Worm (Caenorhabditis elegans): ENCODE results near the gene egl-44.
A peak's percentile ranks its signal among the peaks of the same experiment; 100 is the strongest.

The egl-44 gene

DNA sequence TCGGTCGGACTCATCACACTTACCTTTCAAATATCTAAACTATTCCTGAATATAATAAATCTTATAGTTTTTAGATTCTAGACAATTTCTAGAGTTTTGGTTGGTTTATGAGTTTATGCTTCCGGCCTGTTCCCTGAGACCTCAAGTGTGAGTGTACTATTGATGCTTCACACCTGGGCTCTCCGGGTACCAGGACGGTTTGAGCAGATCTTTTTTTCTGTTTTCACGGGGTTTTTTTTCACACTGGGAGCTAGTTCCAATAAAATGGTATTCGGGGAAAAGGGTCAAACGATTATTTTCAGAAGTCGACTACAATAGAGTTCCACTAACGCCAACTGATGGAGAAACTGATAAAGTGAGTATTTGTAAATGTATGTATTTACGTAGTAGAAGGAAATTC lies 26.5 kb upstream of the egl-44 start:
- no peak for TF ChIP-seq nhr-12 (tag; optimal IDR thresholded peaks at IDR 0.05)

ce11 chrII:5904252-5904651 lies 24.4 kb upstream of the egl-44 start, which contains the start of gene tsp-18:
TSS of gene tsp-18 (plus strand) at chrII:5904552.
- TF ChIP-seq efl-3 (GFP tag; optimal IDR thresholded peaks at IDR 0.05) (no peak), unc-62 (GFP tag; optimal IDR thresholded peaks at IDR 0.05) (no peak), unc-130 (tag; optimal IDR thresholded peaks at IDR 0.05) (no peak), nhr-12 (tag; optimal IDR thresholded peaks at IDR 0.05) (no peak), lsy-2 (tag; optimal IDR thresholded peaks at IDR 0.05) (no peak), lin-39 (tag; optimal IDR thresholded peaks at IDR 0.05) (no peak)

- TF ChIP-seq pag-3 (tag; optimal IDR thresholded peaks at IDR 0.05; ENCODE audit: borderline replicate concordance, insufficient read depth) (no peak), sup-37 (GFP tag; optimal IDR thresholded peaks at IDR 0.05) (no peak), unc-62 (GFP tag; optimal IDR thresholded peaks at IDR 0.05) (no peak), lin-13 (GFP tag; optimal IDR thresholded peaks at IDR 0.05) (no peak)
These were observed 22.3 kb upstream of the egl-44 start, which contains the start of gene F59G1.8 for ce11 chrII:5906274-5906673. TSS of gene F59G1.8 (plus strand) at chrII:5906566.

- TF ChIP-seq ceh-88 (GFP tag; IDR thresholded peaks at IDR 0.05) (no peak), skn-1 (tag; optimal IDR thresholded peaks at IDR 0.05) (peak; percentile 32), egl-13 (tag; optimal IDR thresholded peaks at IDR 0.05) (no peak), tbx-2 (tag; optimal IDR thresholded peaks at IDR 0.05) (no peak), ets-5 (GFP tag; IDR thresholded peaks at IDR 0.05) (no peak), hlh-17 (GFP tag; optimal IDR thresholded peaks at IDR 0.05; ENCODE audit: borderline replicate concordance) (no peak), lin-35 (GFP tag; optimal IDR thresholded peaks at IDR 0.05) (peak; percentile 31 to 70), pag-3 (tag; optimal IDR thresholded peaks at IDR 0.05; ENCODE audit: borderline replicate concordance, insufficient read depth) (peak; percentile 40), nhr-47 (tag; optimal IDR thresholded peaks at IDR 0.05) (no peak), ztf-11 (tag; optimal IDR thresholded peaks at IDR 0.05) (no peak), hpl-2 (GFP tag; optimal IDR thresholded peaks at IDR 0.05) (no peak), ceh-82 (tag; optimal IDR thresholded peaks at IDR 0.05) (no peak), aha-1 (tag; optimal IDR thresholded peaks at IDR 0.05) (no peak), efl-3 (GFP tag; optimal IDR thresholded peaks at IDR 0.05) (no peak), nhr-77 (tag; optimal IDR thresholded peaks at IDR 0.05) (no peak), nhr-19 (GFP tag; conservative IDR thresholded peaks at IDR 0.05) (no peak), vab-15 (tag; optimal IDR thresholded peaks at IDR 0.05) (no peak), unc-62 (GFP tag; optimal IDR thresholded peaks at IDR 0.05) (no peak), lin-15B (tag; optimal IDR thresholded peaks at IDR 0.05) (peak; percentile 4), mdl-1 (tag; optimal IDR thresholded peaks at IDR 0.05) (no peak), dpl-1 (GFP tag; optimal IDR thresholded peaks at IDR 0.05) (peak in 2 of 3 experiments; percentile 49 to 58), unc-98 (GFP tag; IDR thresholded peaks at IDR 0.05) (no peak), lsy-2 (tag; optimal IDR thresholded peaks at IDR 0.05) (peak; percentile 19 to 62), lir-3 (tag; optimal IDR thresholded peaks at IDR 0.05; ENCODE audit: poor library complexity) (no peak), blmp-1 (tag; optimal IDR thresholded peaks at IDR 0.05) (peak; percentile 64), zag-1 (tag; optimal IDR thresholded peaks at IDR 0.05) (no peak), nhr-71 (tag; optimal IDR thresholded peaks at IDR 0.05) (peak; percentile 9), pqm-1 (tag; optimal IDR thresholded peaks at IDR 0.05) (no peak), efl-1 (optimal IDR thresholded peaks at IDR 0.05) (peak; percentile 45 to 49), efl-1 (GFP tag; optimal IDR thresholded peaks at IDR 0.05 in 1 of 2) (peak; percentile 40 to 91), zip-4 (GFP tag; optimal IDR thresholded peaks at IDR 0.05) (no peak), C16A3.4 (tag; optimal IDR thresholded peaks at IDR 0.05) (peak; percentile 47), lin-13 (GFP tag; optimal IDR thresholded peaks at IDR 0.05) (no peak), alr-1 (tag; optimal IDR thresholded peaks at IDR 0.05; ENCODE audit: borderline replicate concordance) (no peak), F16B12.6 (tag; optimal IDR thresholded peaks at IDR 0.05) (no peak), sup-37 (GFP tag; optimal IDR thresholded peaks at IDR 0.05) (no peak), ceh-63 (GFP tag; optimal IDR thresholded peaks at IDR 0.05) (no peak), nhr-20 (tag; optimal IDR thresholded peaks at IDR 0.05) (peak; percentile 32), snu-23 (GFP tag; optimal IDR thresholded peaks at IDR 0.05) (peak; percentile 26), rnt-1 (tag; optimal IDR thresholded peaks at IDR 0.05) (no peak), nhr-85 (tag) (peak; percentile 70), irx-1 (tag; optimal IDR thresholded peaks at IDR 0.05) (no peak)
These were observed 21.1 kb upstream of the egl-44 start, which contains the start of gene vps-35 for ce11 chrII:5907482-5907881. TSS of gene vps-35 (plus strand) at chrII:5907816.
